Worm (Caenorhabditis elegans): ENCODE data around the gene Y116A8C.38.

Y116A8C.38 gene

ce11 chrIV:17174087-17174486 lies 42.7 kb downstream of the Y116A8C.38 start:
- TF ChIP-seq elt-2 (tag; optimal IDR thresholded peaks at IDR 0.05) (peak; percentile 93), hlh-15 (tag; optimal IDR thresholded peaks at IDR 0.05) (no peak), unc-86 (tag; optimal IDR thresholded peaks at IDR 0.05) (no peak), ceh-30 (tag; optimal IDR thresholded peaks at IDR 0.05) (no peak), ref-2 (tag; optimal IDR thresholded peaks at IDR 0.05) (no peak)

DNA sequence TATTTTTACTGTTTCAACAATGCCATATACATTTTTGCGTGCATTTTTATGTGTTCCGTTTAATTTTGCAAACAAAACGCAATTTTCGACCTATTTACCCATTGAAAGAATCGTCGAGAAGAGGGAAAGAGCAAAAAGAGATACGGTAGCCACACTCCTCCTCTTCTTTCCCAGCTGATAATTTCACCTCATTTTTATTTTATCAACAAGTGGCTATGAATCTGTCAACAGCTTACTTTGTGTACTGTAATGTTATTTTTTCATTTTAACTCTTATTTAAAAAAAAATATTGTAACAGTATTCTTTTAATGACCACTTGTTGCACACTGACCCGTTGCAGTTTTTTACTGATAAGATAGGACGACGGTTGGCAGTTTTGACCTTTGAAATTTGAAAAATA lies 43.6 kb downstream of the Y116A8C.38 start:
- TF ChIP-seq C38D4.7 (GFP tag; optimal IDR thresholded peaks at IDR 0.05), result no peak
- TF ChIP-seq elt-2 (tag; optimal IDR thresholded peaks at IDR 0.05), result peak; percentile 20
- TF ChIP-seq tbx-2 (tag; optimal IDR thresholded peaks at IDR 0.05), result no peak
- TF ChIP-seq hlh-13 (GFP tag; optimal IDR thresholded peaks at IDR 0.05), result no peak

ce11 chrIV:17176177-17176576 lies 44.8 kb downstream of the Y116A8C.38 start, which contains the start of gene C52D10.3:
Gene C52D10.3, plus strand, starts transcription at chrIV:17176477.
- TF ChIP-seq T23F11.4 (GFP tag; optimal IDR thresholded peaks at IDR 0.05), result no peak
- TF ChIP-seq ceh-24 (tag; optimal IDR thresholded peaks at IDR 0.05), result no peak
- no peak for TF ChIP-seq ttx-3 (tag; optimal IDR thresholded peaks at IDR 0.05)
- TF ChIP-seq hlh-30 (tag; optimal IDR thresholded peaks at IDR 0.05; ENCODE audit: insufficient read depth), result no peak
- TF ChIP-seq hlh-8 (tag; optimal IDR thresholded peaks at IDR 0.05), result no peak
- TF ChIP-seq elt-4 (tag; optimal IDR thresholded peaks at IDR 0.05), result no peak

- TF ChIP-seq ceh-2 (tag; optimal IDR thresholded peaks at IDR 0.05) (no peak), ceh-24 (tag; optimal IDR thresholded peaks at IDR 0.05) (no peak)
Observed at ce11 chrIV:17179071-17179470, 47.7 kb downstream of the Y116A8C.38 start.

DNA sequence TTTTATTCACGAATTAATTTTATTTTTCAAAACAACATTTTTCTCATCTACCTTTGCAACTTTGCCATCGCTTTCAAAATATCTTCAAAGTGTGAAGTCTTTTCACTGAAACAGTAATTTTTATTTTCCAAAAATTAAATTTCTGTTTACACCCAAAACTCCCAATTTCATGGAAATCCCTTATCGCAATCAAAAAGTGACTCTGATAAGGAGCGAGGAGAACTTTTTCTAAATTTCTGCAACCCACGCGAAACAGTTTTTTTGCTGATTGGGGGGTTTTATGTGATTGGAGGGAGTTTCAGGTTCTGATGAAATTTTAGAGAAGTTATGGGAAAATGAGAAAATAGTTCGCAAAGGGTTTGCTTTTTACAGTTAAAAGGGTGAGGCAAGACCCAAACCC lies 48.2 kb downstream of the Y116A8C.38 start:
- no peak for TF ChIP-seq tbx-7 (tag; optimal IDR thresholded peaks at IDR 0.05)
- no peak for TF ChIP-seq ceh-19 (GFP tag; optimal IDR thresholded peaks at IDR 0.05)
- TF ChIP-seq elt-4 (tag; optimal IDR thresholded peaks at IDR 0.05), result no peak
- TF ChIP-seq ceh-45 (GFP tag; IDR thresholded peaks at IDR 0.05), result no peak
- no peak for TF ChIP-seq C08G9.2 (tag; optimal IDR thresholded peaks at IDR 0.05)
- TF ChIP-seq hlh-6 (tag; optimal IDR thresholded peaks at IDR 0.05), result no peak

ce11 chrIV:17183032-17183608 lies 51.8 kb downstream of the Y116A8C.38 start:
- TF ChIP-seq ttx-3 (tag; optimal IDR thresholded peaks at IDR 0.05) (no peak), hlh-6 (tag; optimal IDR thresholded peaks at IDR 0.05) (peak; percentile 32), ama-1 (optimal IDR thresholded peaks at IDR 0.05) (no peak), fkh-6 (tag; optimal IDR thresholded peaks at IDR 0.05) (peak; percentile 9)
